Worm (Caenorhabditis elegans) whole organism, L3 larva: Measurements from ENCODE around the gene rps-25.

Experiments used
- ceh-16 ChIP-seq: sonication (generic microtip); optimal IDR thresholded peaks from 2 replicates; lab custom pipeline; 2017; ENCODE audit warnings: missing biosample characterization, missing genetic modification characterization
- ceh-9 ChIP-seq: sonication (generic microtip); optimal IDR thresholded peaks from 2 replicates; lab custom pipeline; 2018; ENCODE audit warnings: missing biosample characterization, missing genetic modification characterization
- daf-12 ChIP-seq: fragments of 150-350 bp; optimal IDR thresholded peaks from 2 replicates; lab custom pipeline; 2014; ENCODE audit warnings: missing biosample characterization, missing genetic modification reagents, missing genetic modification characterization
- elt-3 ChIP-seq, 3 experiments: fragments of 150-350 bp in 1 of 3; sonication (generic microtip) in 2 of 3; optimal IDR thresholded peaks; 2 replicates in 2 of 3; 4 replicates in 1 of 3; lab custom pipeline; 2014 to 2017; ENCODE audit warnings: missing biosample characterization in 3 of 3, missing genetic modification characterization in 3 of 3
- fkh-10 ChIP-seq: sonication (generic microtip); optimal IDR thresholded peaks from 2 replicates; lab custom pipeline; 2017; ENCODE audit warnings: missing biosample characterization, missing genetic modification reagents, missing genetic modification characterization
- fos-1 ChIP-seq: fragments of 150-350 bp; optimal IDR thresholded peaks from 2 replicates; lab custom pipeline; 2014; ENCODE audit warnings: missing biosample characterization, missing genetic modification characterization
- jun-1 ChIP-seq: fragments of 150-350 bp; optimal IDR thresholded peaks from 2 replicates; lab custom pipeline; 2014; ENCODE audit warnings: missing biosample characterization, missing genetic modification reagents, missing genetic modification characterization
- lin-15B ChIP-seq: fragments of 150-350 bp; optimal IDR thresholded peaks from 2 replicates; lab custom pipeline; 2014; ENCODE audit warnings: missing biosample characterization, missing genetic modification characterization
- lsy-12 ChIP-seq: sonication (generic microtip); optimal IDR thresholded peaks from 2 replicates; lab custom pipeline; 2016; ENCODE audit warnings: mild to moderate bottlenecking, missing genetic modification characterization, missing compliant biosample characterization
- mml-1 ChIP-seq: fragments of 150-350 bp; sonication (generic microtip); optimal IDR thresholded peaks from 3 replicates; lab custom pipeline; 2014; ENCODE audit warnings: missing biosample characterization, missing genetic modification characterization
- nfya-1 ChIP-seq: sonication (generic microtip); optimal IDR thresholded peaks from 2 replicates; lab custom pipeline; 2017; ENCODE audit warnings: missing genetic modification characterization, mild to moderate bottlenecking, missing compliant biosample characterization, antibody characterized with exemption, moderate library complexity; ENCODE audit not compliant: insufficient read depth
- nhr-11 ChIP-seq: fragments of 150-350 bp; optimal IDR thresholded peaks from 2 replicates; lab custom pipeline; 2014; ENCODE audit warnings: missing biosample characterization, missing genetic modification characterization
- nhr-237 ChIP-seq: fragments of 150-350 bp; optimal IDR thresholded peaks from 2 replicates; lab custom pipeline; 2014; ENCODE audit warnings: missing biosample characterization, missing genetic modification characterization
- nhr-77 ChIP-seq: fragments of 150-350 bp; optimal IDR thresholded peaks from 2 replicates; lab custom pipeline; 2014; ENCODE audit warnings: missing biosample characterization, missing genetic modification characterization
- pqm-1 ChIP-seq: fragments of 150-350 bp; optimal IDR thresholded peaks from 2 replicates; lab custom pipeline; 2017; ENCODE audit warnings: missing biosample characterization, missing genetic modification characterization, inconsistent platforms
- unc-62 ChIP-seq: fragments of 150-350 bp; sonication (generic microtip); optimal IDR thresholded peaks from 4 replicates; lab custom pipeline; 2014; ENCODE audit warnings: missing biosample characterization, missing genetic modification reagents, missing genetic modification characterization

The rps-25 gene

DNA sequence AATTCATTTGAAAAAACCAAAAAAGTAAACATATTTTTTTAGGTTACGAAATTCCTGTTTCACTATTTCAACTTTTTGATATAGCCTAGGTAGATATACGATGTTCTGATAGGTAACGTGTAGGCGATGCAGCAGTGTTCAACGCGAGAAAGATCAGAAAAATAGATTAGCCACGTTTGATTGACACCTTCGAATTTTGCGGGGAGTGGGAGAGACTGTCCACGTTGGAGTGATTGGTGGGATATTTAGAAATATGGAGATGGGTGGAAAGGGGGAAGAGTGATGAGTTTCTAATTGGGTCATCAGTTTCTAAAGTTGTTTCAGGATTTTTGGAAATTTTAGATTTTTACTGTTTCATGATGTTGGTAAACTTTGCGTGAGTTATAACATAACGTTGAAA lies 24.3 kb downstream of the rps-25 start:
- TF ChIP-seq mml-1 (tag; lab: Kevin White, UChicago) (no peak), daf-12 (tag; lab: Kevin White, UChicago) (no peak), nhr-11 (tag; lab: Kevin White, UChicago) (no peak), unc-62 (GFP tag; lab: Kevin White, UChicago) (peak; percentile 5)

DNA sequence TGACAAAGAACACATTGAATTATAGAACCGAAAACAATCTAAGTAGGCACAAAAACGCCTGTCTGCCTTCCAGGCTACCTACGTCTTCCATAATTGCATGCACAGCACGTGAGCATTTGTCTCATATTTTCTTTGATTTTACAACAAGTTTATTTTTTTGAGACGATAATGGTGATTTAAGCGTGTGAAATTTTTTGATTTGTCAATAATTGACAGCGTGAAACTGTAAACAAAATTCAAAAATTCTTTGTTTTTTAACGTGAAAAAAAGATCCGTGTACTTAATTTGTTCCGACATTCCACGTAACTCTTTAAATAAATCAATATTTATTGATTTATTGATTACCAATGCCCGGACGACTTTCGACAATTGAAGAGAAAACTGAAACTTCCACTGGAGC lies 30.4 kb downstream of the rps-25 start, which contains the start of gene dhhc-13:
dhhc-13 (plus strand) TSS at position 301 of the 400 bp plus-strand sequence.
- TF ChIP-seq ceh-9 (tag; lab: Kevin White, UChicago) (no peak), nhr-237 (tag; lab: Kevin White, UChicago) (no peak), elt-3 (tag; optimal IDR thresholded peaks at IDR 0.05; lab: Kevin White, UChicago) (no peak), nhr-77 (tag; lab: Kevin White, UChicago) (no peak), nfya-1 (tag; lab: Kevin White, UChicago) (no peak), fos-1 (no peak), ceh-16 (tag; lab: Kevin White, UChicago) (no peak)

DNA sequence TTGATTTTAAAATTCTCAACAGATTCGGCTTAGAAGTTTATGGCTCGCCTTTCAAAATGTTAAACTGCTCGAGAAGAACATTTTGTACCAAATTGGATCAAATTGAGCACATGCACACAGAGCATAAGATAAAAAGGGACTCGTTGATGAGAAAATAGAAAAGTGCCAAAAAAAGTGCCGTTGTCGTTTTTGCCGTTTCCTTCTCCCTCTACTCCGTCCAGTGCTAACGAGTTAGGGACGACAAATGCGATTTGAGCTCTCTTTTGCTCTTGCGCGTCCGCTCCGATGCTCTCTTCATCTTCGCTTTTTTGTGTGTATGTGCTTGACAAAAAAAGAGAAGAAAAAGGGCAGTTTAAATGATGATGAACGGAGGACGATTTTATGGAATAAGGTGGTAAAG lies 32.3 kb downstream of the rps-25 start:
- TF ChIP-seq ceh-16 (tag; lab: Kevin White, UChicago) (no peak), fkh-10 (GFP tag; lab: Kevin White, UChicago) (peak; percentile 88)
- TF ChIP-seq, all 47 proteins: peak for 1

DNA sequence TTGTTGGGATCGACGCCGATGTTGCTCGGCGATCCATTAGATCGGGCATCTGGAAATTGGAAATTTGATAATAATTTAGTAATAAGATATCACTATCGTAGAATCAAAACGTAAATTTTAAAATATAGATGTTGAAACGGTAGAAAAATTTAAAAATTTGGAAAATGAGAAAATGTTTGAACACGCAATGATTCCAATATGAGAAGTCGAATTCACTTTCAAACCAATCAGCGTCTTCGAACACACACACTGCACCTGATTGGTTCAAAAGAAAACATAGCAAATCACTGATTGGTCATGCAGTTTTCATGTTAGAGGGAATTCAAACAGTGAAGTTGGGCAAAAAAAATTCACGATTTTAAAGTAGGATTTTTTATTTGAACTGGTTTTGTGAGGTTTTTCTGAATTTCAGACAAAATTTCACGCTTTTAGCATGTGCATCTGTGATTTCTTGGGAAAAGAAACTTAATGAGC lies 44.1 kb downstream of the rps-25 start, which contains the start of gene H04M03.12:
H04M03.12 (minus strand) TSS at position 51 of the 474 bp plus-strand sequence.
- TF ChIP-seq lsy-12 (tag; lab: Kevin White, UChicago) (no peak), nfya-1 (tag; lab: Kevin White, UChicago) (peak; percentile 67)

DNA sequence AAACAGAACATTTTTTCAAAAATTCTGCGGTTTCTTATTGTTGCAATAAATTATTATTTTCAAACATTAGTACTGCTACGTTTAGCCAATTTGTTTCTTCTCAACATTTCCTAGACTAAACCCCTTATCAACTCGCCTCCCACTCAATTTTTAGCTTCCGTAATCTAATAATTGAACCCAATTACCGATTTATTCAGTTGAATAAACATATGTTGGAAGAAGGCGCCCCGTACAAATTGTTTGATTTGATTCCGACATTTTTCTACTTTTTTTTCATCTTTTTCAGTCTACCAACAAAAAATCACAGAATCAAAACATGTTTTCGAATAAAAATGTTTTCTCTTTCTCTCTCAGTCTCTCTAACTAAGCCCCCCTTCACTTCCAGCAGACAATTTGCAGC lies 44.7 kb downstream of the rps-25 start:
- TF ChIP-seq pqm-1 (tag; lab: Kevin White, UChicago) = no peak
- TF ChIP-seq jun-1 (tag; lab: Kevin White, UChicago) = no peak
- TF ChIP-seq nhr-11 (tag; lab: Kevin White, UChicago) = no peak
- no peak for TF ChIP-seq lin-15B
